Worm (Caenorhabditis elegans): ENCODE results near the gene Y38E10A.17.

- TF ChIP-seq fkh-10 (GFP tag; optimal IDR thresholded peaks at IDR 0.05), result no peak
- TF ChIP-seq pha-4 (tag; optimal IDR thresholded peaks at IDR 0.05), result no peak
- no peak for TF ChIP-seq ceh-34 (tag; optimal IDR thresholded peaks at IDR 0.05)
- no peak for TF ChIP-seq nhr-11 (tag; optimal IDR thresholded peaks at IDR 0.05)
- no peak for TF ChIP-seq ets-4 (tag; optimal IDR thresholded peaks at IDR 0.05)
- TF ChIP-seq ceh-18 (tag; optimal IDR thresholded peaks at IDR 0.05), result peak; percentile 73
- no peak for TF ChIP-seq ama-1 (optimal IDR thresholded peaks at IDR 0.05)
- TF ChIP-seq unc-86 (tag; optimal IDR thresholded peaks at IDR 0.05), result no peak
- no peak for TF ChIP-seq pag-3 (tag; optimal IDR thresholded peaks at IDR 0.05; ENCODE audit: borderline replicate concordance)
- no peak for TF ChIP-seq ceh-24 (tag; optimal IDR thresholded peaks at IDR 0.05)
These were observed 25.2 kb upstream of the Y38E10A.17 start for ce11 chrII:12659676-12660371.
